Worm (Caenorhabditis elegans): ENCODE results near the gene sbp-1.

- no peak for TF ChIP-seq mab-5 (tag; optimal IDR thresholded peaks at IDR 0.05)
- no peak for TF ChIP-seq blmp-1 (tag; optimal IDR thresholded peaks at IDR 0.05)
- no peak for TF ChIP-seq bed-3 (GFP tag; optimal IDR thresholded peaks at IDR 0.05)
- TF ChIP-seq nhr-76 (tag; optimal IDR thresholded peaks at IDR 0.05) = no peak
These were observed 32.4 kb upstream of the sbp-1 start for ce11 chrIII:11474674-11475306.
